Fruit fly (Drosophila melanogaster) whole organism, embryonic: ENCODE measurements around the gene TwdlE.

Experiments used
- B-H1 ChIP-seq: fragments of 200-800 bp; sonication (Bioruptor generic); IDR thresholded peaks from 3 replicates; pipeline ENCODE4 v1.3.6; 2022; ENCODE audit warnings: missing biosample characterization, missing genetic modification characterization
- B-H2 ChIP-seq: fragments of 200-800 bp; sonication (Bioruptor generic); optimal IDR thresholded peaks from 2 replicates; lab custom pipeline; 2018; ENCODE audit warnings: missing biosample characterization, mild to moderate bottlenecking, missing genetic modification characterization
- CG11695 ChIP-seq: fragments of 200-800 bp; sonication (Bioruptor generic); IDR thresholded peaks from 3 replicates; pipeline ENCODE4 v1.3.6; 2022; ENCODE audit warnings: missing biosample characterization, missing genetic modification characterization
- CG13775 ChIP-seq: fragments of 200-800 bp; sonication (Bioruptor generic); optimal IDR thresholded peaks from 3 replicates; lab custom pipeline; 2017; ENCODE audit warnings: missing biosample characterization, mild to moderate bottlenecking, missing genetic modification characterization
- CG14014 ChIP-seq: fragments of 200-800 bp; sonication (Bioruptor generic); IDR thresholded peaks from 2 replicates; pipeline ENCODE4 v1.3.6; 2022; ENCODE audit warnings: missing biosample characterization, missing genetic modification characterization
- CG14965 ChIP-seq: fragments of 200-800 bp; sonication (Bioruptor generic); optimal IDR thresholded peaks from 2 replicates; lab custom pipeline; 2016; ENCODE audit warnings: missing biosample characterization, missing genetic modification characterization, borderline replicate concordance
- CG15696 ChIP-seq: fragments of 200-800 bp; sonication (Bioruptor generic); optimal IDR thresholded peaks from 2 replicates; lab custom pipeline; 2019; ENCODE audit warnings: missing biosample characterization, mild to moderate bottlenecking, missing genetic modification characterization, moderate library complexity
- CG1602 ChIP-seq: fragments of 200-800 bp; sonication (Bioruptor generic); optimal IDR thresholded peaks from 3 replicates; lab custom pipeline; 2016; ENCODE audit warnings: missing biosample characterization, missing genetic modification characterization
- CG16779 ChIP-seq: fragments of 200-800 bp; sonication (Bioruptor generic); IDR thresholded peaks from 2 replicates; pipeline ENCODE4 v1.3.6; 2022; ENCODE audit warnings: missing biosample characterization, missing genetic modification characterization
- CG17361 ChIP-seq: fragments of 200-800 bp; sonication (Bioruptor generic); IDR thresholded peaks from 3 replicates; pipeline ENCODE4 v1.3.6; 2022; ENCODE audit warnings: missing biosample characterization, missing genetic modification characterization
- CG17385 ChIP-seq: fragments of 200-800 bp; sonication (Bioruptor generic); optimal IDR thresholded peaks from 3 replicates; lab custom pipeline; 2018; ENCODE audit warnings: missing biosample characterization, mild to moderate bottlenecking, missing genetic modification characterization
- CG17612 ChIP-seq: fragments of 200-800 bp; sonication (Bioruptor generic); IDR thresholded peaks from 2 replicates; pipeline ENCODE4 v1.3.6; 2022; ENCODE audit warnings: missing biosample characterization, missing genetic modification characterization
- CG18764 ChIP-seq: fragments of 200-800 bp; sonication (Bioruptor generic); optimal IDR thresholded peaks from 3 replicates; lab custom pipeline; 2016; ENCODE audit warnings: missing biosample characterization, missing genetic modification characterization
- CG2120 ChIP-seq: fragments of 200-800 bp; sonication (Bioruptor generic); optimal IDR thresholded peaks from 3 replicates; lab custom pipeline; 2016; ENCODE audit warnings: missing biosample characterization, missing genetic modification characterization
- CG30431 ChIP-seq: fragments of 200-800 bp; sonication (Bioruptor generic); optimal IDR thresholded peaks from 2 replicates; lab custom pipeline; 2017; ENCODE audit warnings: missing biosample characterization, missing genetic modification characterization
- CG31388 ChIP-seq: fragments of 200-800 bp; sonication (Bioruptor generic); optimal IDR thresholded peaks from 2 replicates; lab custom pipeline; 2016; ENCODE audit warnings: missing biosample characterization, missing genetic modification characterization
- CG8290 ChIP-seq, 3 experiments: fragments of 200-800 bp; sonication (Bioruptor generic); optimal IDR thresholded peaks; 2 replicates each; lab custom pipeline; 2016 to 2019; ENCODE audit warnings: missing biosample characterization in 3 of 3, missing genetic modification characterization in 3 of 3, mild to moderate bottlenecking in 2 of 3, moderate library complexity in 1 of 3
- CG8359 ChIP-seq: fragments of 200-800 bp; sonication (Bioruptor generic); optimal IDR thresholded peaks from 2 replicates; lab custom pipeline; 2017; ENCODE audit warnings: missing biosample characterization, mild to moderate bottlenecking, missing genetic modification characterization, borderline replicate concordance
- CG8478 ChIP-seq: fragments of >200 bp; optimal IDR thresholded peaks from 2 replicates; lab custom pipeline; 2018
- Dad ChIP-seq: fragments of 200-800 bp; sonication (Bioruptor generic); optimal IDR thresholded peaks from 3 replicates; lab custom pipeline; 2016; ENCODE audit warnings: missing biosample characterization, missing genetic modification characterization
- Dref ChIP-seq: fragments of 200-800 bp; sonication (Bioruptor generic); IDR thresholded peaks from 2 replicates; pipeline ENCODE4 v1.3.6; 2022; ENCODE audit warnings: missing biosample characterization, missing genetic modification characterization
- Elba2 ChIP-seq: fragments of 200-800 bp; sonication (Bioruptor generic); optimal IDR thresholded peaks from 3 replicates; lab custom pipeline; 2016; ENCODE audit warnings: missing biosample characterization, missing genetic modification characterization
- Fer1 ChIP-seq: fragments of 200-800 bp; sonication (Bioruptor generic); optimal IDR thresholded peaks from 2 replicates; lab custom pipeline; 2017; ENCODE audit warnings: missing biosample characterization, mild to moderate bottlenecking, missing genetic modification characterization
- Hr78 ChIP-seq, 2 experiments: fragments of 200-800 bp in 1 of 2; fragments of >200 bp in 1 of 2; sonication (Bioruptor generic) in 1 of 2; optimal IDR thresholded peaks; 2 replicates each; lab custom pipeline; 2017 to 2019; ENCODE audit warnings: missing biosample characterization in 2 of 2, missing genetic modification characterization in 2 of 2, mild to moderate bottlenecking in 1 of 2, moderate library complexity in 1 of 2
- Jarid2 ChIP-seq: fragments of 200-800 bp; sonication (Bioruptor generic); optimal IDR thresholded peaks from 3 replicates; lab custom pipeline; 2017; ENCODE audit warnings: mild to moderate bottlenecking, missing biosample characterization, missing genetic modification reagents, missing genetic modification characterization
- Nf-YA ChIP-seq: fragments of 200-800 bp; sonication (Bioruptor generic); IDR thresholded peaks from 2 replicates; pipeline ENCODE4 v1.3.6; 2022; ENCODE audit warnings: missing biosample characterization, missing genetic modification characterization
- Ptx1 ChIP-seq: fragments of 200-800 bp; sonication (Bioruptor generic); IDR thresholded peaks from 2 replicates; pipeline ENCODE4 v1.3.6; 2022; ENCODE audit warnings: missing biosample characterization, missing genetic modification characterization
- Six4 ChIP-seq: fragments of 200-800 bp; sonication (Bioruptor generic); optimal IDR thresholded peaks from 2 replicates; lab custom pipeline; 2016; ENCODE audit warnings: missing biosample characterization, missing genetic modification characterization
- Spps ChIP-seq: fragments of 200-800 bp; sonication (Bioruptor generic); optimal IDR thresholded peaks from 2 replicates; lab custom pipeline; 2018; ENCODE audit warnings: missing biosample characterization, mild to moderate bottlenecking, missing genetic modification characterization
- ab ChIP-seq: fragments of 200-800 bp; sonication (Bioruptor generic); optimal IDR thresholded peaks from 2 replicates; lab custom pipeline; 2016; ENCODE audit warnings: missing biosample characterization, missing genetic modification characterization
- abd-A ChIP-seq: fragments of 200-800 bp; sonication (Bioruptor generic); optimal IDR thresholded peaks from 3 replicates; lab custom pipeline; 2019; ENCODE audit warnings: missing biosample characterization, mild to moderate bottlenecking, missing genetic modification characterization, moderate library complexity
- amos ChIP-seq: fragments of 200-800 bp; sonication (Bioruptor generic); IDR thresholded peaks from 2 replicates; pipeline ENCODE4 v1.3.6; 2022; ENCODE audit warnings: missing biosample characterization, missing genetic modification characterization; ENCODE audit not compliant: partially characterized antibody
- ap ChIP-seq: fragments of 200-800 bp; sonication (Bioruptor generic); IDR thresholded peaks from 2 replicates; pipeline ENCODE4 v1.3.6; 2022; ENCODE audit warnings: missing biosample characterization, missing genetic modification characterization
- chn ChIP-seq: fragments of 200-800 bp; sonication (Bioruptor generic); optimal IDR thresholded peaks from 2 replicates; lab custom pipeline; 2016; ENCODE audit warnings: missing biosample characterization, missing genetic modification characterization
- da ChIP-seq: fragments of 200-800 bp; sonication (Bioruptor generic); optimal IDR thresholded peaks from 2 replicates; lab custom pipeline; 2016; ENCODE audit warnings: missing biosample characterization, missing genetic modification characterization
- eyg ChIP-seq: fragments of 200-800 bp; sonication (Bioruptor generic); optimal IDR thresholded peaks from 3 replicates; lab custom pipeline; 2016; ENCODE audit warnings: missing biosample characterization, missing genetic modification characterization
- gem ChIP-seq: fragments of 200-800 bp; sonication (Bioruptor generic); optimal IDR thresholded peaks from 2 replicates; lab custom pipeline; 2019; ENCODE audit warnings: missing biosample characterization, mild to moderate bottlenecking, missing genetic modification characterization, moderate library complexity
- h ChIP-seq: fragments of >200 bp; optimal IDR thresholded peaks from 2 replicates; lab custom pipeline; 2017
- hbn ChIP-seq: fragments of 200-800 bp; sonication (Bioruptor generic); IDR thresholded peaks from 2 replicates; pipeline ENCODE4 v1.3.6; 2022; ENCODE audit warnings: missing biosample characterization, missing genetic modification characterization; ENCODE audit not compliant: partially characterized antibody
- hth ChIP-seq: fragments of >200 bp; optimal IDR thresholded peaks from 2 replicates; lab custom pipeline; 2017; ENCODE audit warnings: inconsistent platforms
- lbe ChIP-seq: fragments of 200-800 bp; sonication (Bioruptor generic); optimal IDR thresholded peaks from 2 replicates; lab custom pipeline; 2016; ENCODE audit warnings: missing biosample characterization, mild to moderate bottlenecking, missing genetic modification characterization
- lilli ChIP-seq: fragments of 200-800 bp; sonication (Bioruptor generic); optimal IDR thresholded peaks from 3 replicates; lab custom pipeline; 2016; ENCODE audit warnings: missing biosample characterization, missing genetic modification characterization
- nmo ChIP-seq: fragments of 200-800 bp; sonication (Bioruptor generic); optimal IDR thresholded peaks from 2 replicates; lab custom pipeline; 2018; ENCODE audit warnings: missing biosample characterization, mild to moderate bottlenecking, missing genetic modification characterization, moderate library complexity
- sc ChIP-seq, 3 experiments: fragments of >200 bp in 2 of 3; fragments of 200-800 bp in 1 of 3; sonication (Bioruptor generic) in 1 of 3; optimal IDR thresholded peaks; 2 replicates in 2 of 3; 3 replicates in 1 of 3; lab custom pipeline; 2017; ENCODE audit warnings: mild to moderate bottlenecking in 1 of 3, missing biosample characterization in 1 of 3, missing genetic modification characterization in 1 of 3, missing genetic modification reagents in 1 of 3
- sd ChIP-seq: fragments of 200-800 bp; sonication (Bioruptor generic); optimal IDR thresholded peaks from 3 replicates; lab custom pipeline; 2018; ENCODE audit warnings: missing biosample characterization, mild to moderate bottlenecking, missing genetic modification characterization, moderate library complexity
- sisA ChIP-seq: fragments of 200-800 bp; sonication (Bioruptor generic); IDR thresholded peaks from 2 replicates; pipeline ENCODE4 v1.3.6; 2022; ENCODE audit warnings: missing biosample characterization, missing genetic modification characterization
- vnd ChIP-seq: fragments of 200-800 bp; sonication (Bioruptor generic); IDR thresholded peaks from 3 replicates; pipeline ENCODE4 v1.3.6; 2022; ENCODE audit warnings: missing biosample characterization, missing genetic modification characterization; ENCODE audit not compliant: partially characterized antibody
- wdn ChIP-seq: fragments of 200-800 bp; sonication (Bioruptor generic); IDR thresholded peaks from 2 replicates; pipeline ENCODE4 v1.3.6; 2022; ENCODE audit warnings: missing biosample characterization, missing genetic modification characterization
- yki ChIP-seq: fragments of >200 bp; optimal IDR thresholded peaks from 3 replicates; lab custom pipeline; 2018
- zf30C ChIP-seq: fragments of 200-800 bp; sonication (Bioruptor generic); optimal IDR thresholded peaks from 3 replicates; lab custom pipeline; 2018; ENCODE audit warnings: missing biosample characterization, mild to moderate bottlenecking, missing genetic modification characterization
- zfh2 ChIP-seq: fragments of 200-800 bp; sonication (Bioruptor generic); optimal IDR thresholded peaks from 2 replicates; lab custom pipeline; 2016; ENCODE audit warnings: missing biosample characterization, missing genetic modification characterization

The TwdlE gene

DNA sequence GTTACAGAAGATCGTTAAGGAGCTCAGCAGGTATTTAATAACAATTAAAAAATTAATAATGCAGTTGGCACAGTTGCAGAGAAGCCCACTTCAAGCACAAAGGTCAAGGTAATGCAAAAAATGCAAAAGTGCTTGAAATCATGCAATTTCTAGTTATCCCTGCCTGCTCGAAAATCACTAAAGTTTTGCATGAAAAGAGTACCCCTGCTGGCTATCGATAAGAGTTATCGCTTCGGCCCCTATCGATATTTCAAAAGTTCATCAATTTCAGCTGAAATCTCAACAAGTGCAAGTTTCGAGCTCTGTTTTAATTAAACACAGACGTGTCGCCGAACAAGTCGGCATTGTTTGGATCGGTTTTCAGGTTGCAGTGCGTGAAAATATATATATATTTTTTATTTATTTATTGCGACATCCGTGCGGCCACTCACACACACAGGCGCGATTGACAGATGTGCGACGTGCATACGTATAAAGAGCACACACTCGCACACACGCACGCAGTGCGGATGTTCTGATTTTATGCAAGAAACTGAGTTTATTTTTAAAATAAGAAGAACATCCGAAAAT, 39.3 kb downstream of the TwdlE start (continued):
- TF ChIP-seq wdn (GFP tag; lab: Robert Waterston, UW), result peak; percentile 44; the same call in 1 of the 2 replicates
- no peak for TF ChIP-seq B-H1 (GFP tag; lab: Robert Waterston, UW)
- no peak for TF ChIP-seq abd-A (tag; lab: Kevin White, UChicago)
- no peak for TF ChIP-seq CG11695
- no peak for TF ChIP-seq B-H2
- TF ChIP-seq amos (GFP tag; lab: Robert Waterston, UW), result peak; percentile 82
- TF ChIP-seq CG14014 (GFP tag; lab: Robert Waterston, UW), result 0 out of 2 replicates have a peak, but pooled peaks have one; percentile 55
- no peak for TF ChIP-seq CG17612 (GFP tag; lab: Robert Waterston, UW)
- no peak for TF ChIP-seq CG1602 (GFP tag; lab: Kevin White, UChicago)
- peak; percentile 59 for TF ChIP-seq gem (tag; lab: Kevin White, UChicago)
- TF ChIP-seq CG8359, result no peak
- TF ChIP-seq Ptx1 (GFP tag; lab: Robert Waterston, UW), result peak; percentile 49; the same call in 1 of the 2 replicates
- no peak for TF ChIP-seq CG30431
- peak; percentile 79 for TF ChIP-seq CG2120 (GFP tag; lab: Kevin White, UChicago)
- TF ChIP-seq hth (lab: Kevin White, UChicago), result no peak
- no peak for TF ChIP-seq CG18764 (GFP tag; lab: Kevin White, UChicago)
- TF ChIP-seq CG14965 (GFP tag; lab: Kevin White, UChicago), result no peak
- TF ChIP-seq Nf-YA (GFP tag; lab: Robert Waterston, UW), result no peak
- 0 out of 2 replicates have a peak, but pooled peaks have one; percentile 45 for TF ChIP-seq CG16779 (GFP tag; lab: Robert Waterston, UW)
- TF ChIP-seq CG17361 (GFP tag; lab: Robert Waterston, UW), result peak; percentile 69
- TF ChIP-seq zf30C (GFP tag; lab: Kevin White, UChicago), result no peak
- TF ChIP-seq da (GFP tag; lab: Kevin White, UChicago), result no peak
- TF ChIP-seq chn (GFP tag; lab: Kevin White, UChicago), result peak; percentile 67
- peak; percentile 72 for TF ChIP-seq Dad (GFP tag; lab: Kevin White, UChicago)
- peak; percentile 42 for TF ChIP-seq lbe (GFP tag; lab: Kevin White, UChicago)
- TF ChIP-seq Jarid2 (GFP tag; lab: Kevin White, UChicago), result no peak
- TF ChIP-seq ab (GFP tag; lab: Kevin White, UChicago), result no peak
- TF ChIP-seq CG31388 (GFP tag; lab: Kevin White, UChicago), result no peak
- no peak for TF ChIP-seq ap
- peak; percentile 8 for TF ChIP-seq CG8290 (GFP tag; optimal IDR thresholded peaks at IDR 0.05; lab: Kevin White, UChicago)
- TF ChIP-seq CG8290 (tag; optimal IDR thresholded peaks at IDR 0.05; lab: Kevin White, UChicago), result no peak
- no peak for TF ChIP-seq Hr78 (GFP tag; optimal IDR thresholded peaks at IDR 0.05; lab: Kevin White, UChicago)
- no peak for TF ChIP-seq Six4 (GFP tag; lab: Kevin White, UChicago)
- TF ChIP-seq sc (optimal IDR thresholded peaks at IDR 0.05; lab: Kevin White, UChicago), result no peak
- peak; percentile 24 for TF ChIP-seq sc (GFP tag; optimal IDR thresholded peaks at IDR 0.05; lab: Kevin White, UChicago)
- TF ChIP-seq hbn (GFP tag; lab: Robert Waterston, UW), result peak; percentile 87
- TF ChIP-seq Fer1 (GFP tag; lab: Kevin White, UChicago), result peak; percentile 52
- TF ChIP-seq Elba2 (GFP tag; lab: Kevin White, UChicago), result no peak
- TF ChIP-seq lilli, result peak; percentile 78
- no peak for TF ChIP-seq yki
- peak; percentile 40 for TF ChIP-seq nmo (GFP tag; lab: Kevin White, UChicago)
- TF ChIP-seq sisA (GFP tag; lab: Robert Waterston, UW), result no peak
- no peak for TF ChIP-seq eyg (GFP tag; lab: Kevin White, UChicago)
- peak; percentile 71 for TF ChIP-seq zfh2 (GFP tag; lab: Kevin White, UChicago)
- TF ChIP-seq CG13775 (GFP tag; lab: Kevin White, UChicago), result peak; percentile 82
- no peak for TF ChIP-seq h (lab: Kevin White, UChicago)
- TF ChIP-seq CG8478, result no peak
- peak; percentile 79 for TF ChIP-seq vnd (GFP tag; lab: Robert Waterston, UW)
- peak; percentile 40 for TF ChIP-seq CG15696 (tag; lab: Kevin White, UChicago)
- TF ChIP-seq Dref (GFP tag; lab: Robert Waterston, UW), result peak; percentile 86
- TF ChIP-seq sd (tag; lab: Kevin White, UChicago), result no peak
- no peak for TF ChIP-seq Spps (tag; lab: Kevin White, UChicago)
- no peak for TF ChIP-seq CG17385 (GFP tag; lab: Kevin White, UChicago)
